Fruit fly (Drosophila melanogaster) whole organism: ENCODE data around the gene CG7201.

Experiments
- CG8478 ChIP-seq: fragments of >200 bp; optimal IDR thresholded peaks from 2 replicates; lab custom pipeline; 2018; ENCODE audit warnings: inconsistent platforms
- Dll ChIP-seq: fragments of >200 bp; optimal IDR thresholded peaks from 2 replicates; lab custom pipeline; 2017
- EcR ChIP-seq, 2 experiments: fragments of >200 bp; optimal IDR thresholded peaks; 2 replicates each; lab custom pipeline; 2017; ENCODE audit warnings: missing biosample characterization in 2 of 2, missing genetic modification characterization in 2 of 2, missing genetic modification reagents in 2 of 2
- pan ChIP-seq: fragments of >200 bp; optimal IDR thresholded peaks from 2 replicates; lab custom pipeline; 2017
- psq ChIP-seq: fragments of >200 bp; optimal IDR thresholded peaks from 2 replicates; lab custom pipeline; 2017
- usp ChIP-seq: fragments of >200 bp; optimal IDR thresholded peaks from 2 replicates; lab custom pipeline; 2017; ENCODE audit warnings: missing biosample characterization, missing genetic modification characterization, mixed read lengths

DNA sequence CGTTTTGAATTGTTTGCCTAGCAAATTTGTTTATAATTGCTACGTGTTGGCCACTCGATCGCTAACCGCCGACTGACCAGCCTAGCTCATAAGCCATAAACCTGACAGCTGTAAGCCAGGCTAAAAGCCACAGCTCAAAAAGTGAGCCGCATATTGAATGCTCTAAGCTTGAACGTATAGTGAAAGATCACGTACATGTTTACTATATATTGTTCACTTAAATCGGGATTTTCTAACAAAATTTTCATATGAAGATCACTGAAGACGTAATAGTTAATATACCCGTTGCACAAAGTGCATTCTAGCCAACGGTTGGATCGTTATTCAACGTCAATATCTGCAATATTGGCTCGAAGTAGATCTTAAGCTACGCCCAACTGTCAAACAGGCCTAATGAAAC lies 8.7 kb downstream of the CG7201 start:
- TF ChIP-seq psq (lab: Kevin White, UChicago) (no peak), pan (no peak), Dll (lab: Kevin White, UChicago) (no peak), CG8478 (lab: Kevin White, UChicago) (no peak), usp (GFP tag; lab: Kevin White, UChicago) (no peak), EcR (GFP tag; optimal IDR thresholded peaks at IDR 0.05; lab: Kevin White, UChicago) (no peak)
